Fruit fly (Drosophila melanogaster): Measurements from ENCODE around the gene CG11279.

Gene CG11279

DNA sequence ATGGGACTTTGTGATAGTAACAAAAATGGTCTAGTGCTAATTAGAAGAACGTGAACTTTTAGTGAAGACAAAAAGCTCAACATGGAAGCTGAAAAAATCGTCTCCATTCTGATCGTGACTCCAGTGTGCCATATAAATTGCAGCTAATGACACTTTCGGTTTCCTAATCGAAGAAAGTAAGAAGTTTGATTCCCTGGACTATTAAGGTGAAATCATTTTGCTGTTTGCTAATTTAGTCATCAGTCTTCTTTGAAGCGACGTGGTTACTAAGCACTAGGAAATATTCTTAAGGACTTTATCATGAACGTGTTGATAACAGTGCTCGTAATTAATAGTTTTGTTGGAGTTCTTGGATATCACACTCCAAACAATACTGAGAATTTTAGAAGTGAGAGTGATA lies 16.0 kb downstream of the CG11279 start, which contains the start of gene CG34429:
TSS of gene CG34429 (plus strand) at position 301 of the 400 bp plus-strand sequence.
- TF ChIP-seq noc (tag; optimal IDR thresholded peaks at IDR 0.05) = no peak

dm6 chr3L:13064346-13064745 lies 17.6 kb downstream of the CG11279 start:
- TF ChIP-seq noc (tag; optimal IDR thresholded peaks at IDR 0.05) = no peak

dm6 chr3L:13064935-13065334 lies 18.2 kb downstream of the CG11279 start:
- no peak for TF ChIP-seq noc (tag; optimal IDR thresholded peaks at IDR 0.05)

DNA sequence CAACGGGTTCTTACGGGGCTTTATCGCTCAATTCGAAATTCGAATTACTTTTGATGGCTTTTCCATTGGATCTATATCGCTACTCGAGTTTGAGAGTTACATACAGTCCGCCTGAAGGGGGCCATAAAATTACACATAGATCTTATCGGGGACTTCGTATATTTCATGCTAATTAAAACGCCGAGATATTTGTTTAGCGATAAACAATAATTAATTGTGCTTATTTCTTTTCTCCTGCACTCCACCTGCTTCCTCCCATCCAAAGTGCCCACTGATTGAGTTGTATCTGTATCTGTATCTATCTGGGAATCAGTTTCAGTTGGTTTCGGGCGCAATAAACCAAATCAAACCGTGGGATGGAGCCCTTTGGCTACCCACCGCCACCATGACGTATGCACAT lies 18.8 kb downstream of the CG11279 start:
- no peak for TF ChIP-seq noc (tag; optimal IDR thresholded peaks at IDR 0.05)

DNA sequence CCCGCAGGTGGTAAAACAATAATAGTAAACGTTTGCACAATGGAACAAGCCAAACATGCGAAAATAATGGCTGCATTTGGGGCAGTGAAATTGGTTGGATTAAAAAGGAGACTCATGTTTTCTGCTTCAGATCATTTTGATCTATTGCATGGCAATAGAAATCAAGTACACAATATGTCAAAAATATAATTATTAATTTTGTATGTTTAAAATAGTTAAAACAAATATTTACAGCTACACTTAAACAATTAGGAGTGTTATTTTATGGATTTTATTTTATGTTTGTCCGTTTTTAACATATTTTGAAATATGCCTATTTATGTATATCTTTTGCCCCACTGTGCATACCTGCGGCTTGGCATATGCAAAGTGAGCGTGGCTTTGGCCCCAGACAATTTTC lies 19.4 kb downstream of the CG11279 start:
- no peak for TF ChIP-seq noc (tag; optimal IDR thresholded peaks at IDR 0.05)

dm6 chr3L:13068293-13068692 lies 21.5 kb downstream of the CG11279 start:
- TF ChIP-seq noc (tag; optimal IDR thresholded peaks at IDR 0.05) = no peak

dm6 chr3L:13074084-13074624 lies 27.4 kb downstream of the CG11279 start:
- TF ChIP-seq noc (tag; optimal IDR thresholded peaks at IDR 0.05) = no peak

DNA sequence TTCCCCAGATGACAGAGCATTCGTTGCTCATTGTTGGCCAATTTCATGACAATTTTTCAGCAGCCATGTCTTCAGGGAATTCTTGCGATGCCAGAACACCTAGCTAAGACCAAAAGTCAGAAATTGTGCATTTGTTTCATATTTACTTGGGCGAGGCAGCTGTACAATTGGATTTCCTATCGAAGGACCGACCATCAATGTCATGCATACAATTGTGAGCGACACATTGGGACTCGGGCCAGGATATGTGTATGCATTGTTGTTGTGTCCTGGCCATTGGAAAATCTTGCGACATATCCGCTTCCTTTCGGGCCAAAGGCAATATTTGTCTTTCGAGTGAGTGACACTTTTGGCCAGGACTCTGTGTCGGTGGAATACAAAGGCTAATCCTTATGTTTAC lies 30.5 kb downstream of the CG11279 start:
- TF ChIP-seq noc (tag; optimal IDR thresholded peaks at IDR 0.05) = no peak

DNA sequence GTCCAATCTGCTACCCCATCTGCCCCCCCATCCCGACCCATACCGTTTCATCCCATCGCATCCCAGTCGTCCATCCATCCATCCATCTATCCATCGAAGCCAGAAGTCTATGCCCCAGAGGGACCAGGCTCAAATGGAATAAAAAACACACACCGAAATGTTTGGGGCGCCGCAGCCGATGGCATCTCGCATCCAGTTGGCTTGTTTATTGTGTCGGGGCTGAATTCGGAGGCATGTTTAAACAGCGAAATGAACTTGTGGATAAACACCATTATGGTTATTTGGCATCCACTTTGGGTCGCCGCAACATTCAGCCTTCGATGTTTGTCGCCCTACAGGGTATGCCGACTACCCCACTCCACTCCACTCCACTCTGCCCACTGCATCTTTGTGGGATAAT lies 33.6 kb downstream of the CG11279 start:
- no peak for TF ChIP-seq noc (tag; optimal IDR thresholded peaks at IDR 0.05)

DNA sequence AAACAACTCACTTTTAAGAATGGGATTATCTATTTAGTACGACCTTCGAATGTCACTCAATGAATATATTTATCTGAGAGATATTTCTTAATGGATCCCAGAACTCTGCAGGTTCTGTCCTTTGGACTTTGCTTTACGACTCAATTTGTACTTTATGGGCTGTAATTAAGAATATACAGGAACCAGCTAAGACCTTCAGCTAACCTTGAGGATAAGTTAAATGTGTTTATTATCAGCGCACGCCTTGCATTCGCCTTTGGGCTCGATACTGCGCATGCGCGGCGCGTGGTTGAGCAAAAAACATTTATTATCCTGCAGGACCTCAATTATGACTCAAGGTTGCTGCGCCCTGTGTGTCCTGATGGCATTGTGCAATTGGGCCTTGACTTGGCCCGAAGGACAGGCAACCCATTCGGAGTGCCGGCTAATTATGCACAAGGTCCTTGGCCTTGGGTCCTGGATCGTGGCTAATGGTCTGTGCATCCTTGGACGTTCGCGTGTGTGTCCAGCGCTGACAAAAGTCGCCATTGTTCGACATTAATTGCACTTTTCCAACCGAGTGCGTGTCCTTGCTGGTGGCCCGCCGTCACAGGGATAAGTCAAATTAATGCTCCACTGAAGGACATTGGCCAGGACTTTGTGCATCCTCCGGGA lies 34.6 kb downstream of the CG11279 start:
- no peak for TF ChIP-seq noc (tag; optimal IDR thresholded peaks at IDR 0.05)

DNA sequence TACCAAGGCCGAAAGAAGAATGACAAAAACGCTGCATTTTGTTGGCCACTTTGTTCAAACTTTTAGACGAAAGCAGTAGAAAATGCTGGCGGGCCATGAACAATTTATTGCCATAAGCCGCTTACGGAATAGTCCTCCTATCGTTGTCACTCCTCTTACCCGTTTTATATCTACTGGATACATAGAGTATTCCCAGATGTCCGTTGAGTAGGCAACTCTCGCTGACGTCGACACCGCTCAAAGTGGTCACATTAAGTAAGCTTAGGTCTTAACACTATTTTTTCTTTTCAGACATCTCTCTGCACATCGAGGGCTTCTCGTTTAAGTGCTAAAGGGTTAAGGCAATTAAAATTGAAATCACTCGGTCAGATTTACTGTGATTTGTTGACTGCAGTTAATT lies 36.7 kb downstream of the CG11279 start:
- TF ChIP-seq noc (tag; optimal IDR thresholded peaks at IDR 0.05) = no peak

- TF ChIP-seq noc (tag; optimal IDR thresholded peaks at IDR 0.05) = no peak
These were observed 37.7 kb downstream of the CG11279 start for dm6 chr3L:13084477-13084876.

DNA sequence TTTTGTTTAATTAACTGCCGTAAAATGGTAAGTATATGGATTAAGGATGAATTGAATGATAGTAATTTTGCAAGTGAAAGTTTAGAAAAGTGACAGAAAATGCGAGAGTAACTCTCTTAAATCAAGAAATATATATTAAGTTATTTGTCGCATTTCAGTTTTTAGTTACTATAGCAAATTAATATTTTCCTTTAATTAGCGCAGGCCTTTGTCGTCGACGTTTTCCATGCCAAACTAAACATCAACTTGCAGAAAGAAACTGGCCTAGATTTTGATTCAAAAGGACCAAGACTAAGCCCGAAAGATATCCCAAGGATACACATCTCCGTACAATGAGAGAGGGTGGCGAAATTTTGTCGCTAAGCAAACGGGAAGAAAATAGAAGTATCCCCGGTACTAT lies 40.4 kb downstream of the CG11279 start, which contains the start of gene CG17300:
TSS of gene CG17300 (minus strand) at position 101 of the 400 bp plus-strand sequence.
- no peak for TF ChIP-seq noc (tag; optimal IDR thresholded peaks at IDR 0.05)

DNA sequence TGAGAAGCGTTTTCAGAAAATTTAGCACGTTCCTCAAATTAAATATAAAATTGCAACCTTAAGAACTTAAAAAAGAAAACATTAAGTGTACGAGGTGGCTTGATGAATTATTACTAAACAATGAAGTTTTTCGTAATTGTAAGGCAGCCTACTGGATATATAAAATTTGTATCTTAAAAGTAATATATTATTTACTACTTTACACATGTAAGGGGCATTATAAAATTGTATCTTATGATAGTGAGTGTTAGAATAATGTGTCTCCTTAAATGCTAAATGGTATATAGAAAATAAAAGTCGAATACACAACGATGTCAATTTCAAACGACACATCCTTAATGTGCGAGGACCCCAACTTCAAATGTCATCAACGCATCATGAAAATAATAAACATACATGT lies 43.1 kb downstream of the CG11279 start, which contains the start of gene CG11251:
TSS of gene CG11251 (minus strand) at position 101 of the 400 bp plus-strand sequence.
- no peak for TF ChIP-seq noc (tag; optimal IDR thresholded peaks at IDR 0.05)
